Fruit fly (Drosophila melanogaster): ENCODE results near the gene Sgs5.
A peak's percentile ranks its signal among the peaks of the same experiment; 100 is the strongest.

Sgs5 gene

dm6 chr3R:17594086-17594485, 1.1 kb upstream of the Sgs5 start, which contains the start of gene Sgs5bis:
Sgs5bis (plus strand) TSS chr3R:17594386.
- TF ChIP-seq cnc (optimal IDR thresholded peaks at IDR 0.05) (no peak), Hr96 (GFP tag; optimal IDR thresholded peaks at IDR 0.05) (no peak), ovo (GFP tag; optimal IDR thresholded peaks at IDR 0.05) (no peak), pad (GFP tag; optimal IDR thresholded peaks at IDR 0.05) (no peak), CG33017 (tag; optimal IDR thresholded peaks at IDR 0.05) (no peak), toe (GFP tag; optimal IDR thresholded peaks at IDR 0.05) (no peak), cic (GFP tag; optimal IDR thresholded peaks at IDR 0.05) (no peak), Clk (GFP tag; optimal IDR thresholded peaks at IDR 0.05) (no peak), Mnt (GFP tag; optimal IDR thresholded peaks at IDR 0.05) (no peak), CG12768 (GFP tag; optimal IDR thresholded peaks at IDR 0.05) (no peak), bab1 (GFP tag; optimal IDR thresholded peaks at IDR 0.05) (no peak), Crg-1 (GFP tag; optimal IDR thresholded peaks at IDR 0.05) (no peak), tj (GFP tag; optimal IDR thresholded peaks at IDR 0.05) (no peak), CG7045 (GFP tag; optimal IDR thresholded peaks at IDR 0.05) (no peak)

dm6 chr3R:17596236-17596635, 1.1 kb downstream of the Sgs5 start, which contains the start of gene CG7606:
CG7606 (plus strand) TSS chr3R:17596536.
- no peak for TF ChIP-seq CG33017 (tag; optimal IDR thresholded peaks at IDR 0.05)
- TF ChIP-seq pad (GFP tag; optimal IDR thresholded peaks at IDR 0.05), result no peak
- no peak for TF ChIP-seq toe (GFP tag; optimal IDR thresholded peaks at IDR 0.05)
- TF ChIP-seq CG5204 (GFP tag; optimal IDR thresholded peaks at IDR 0.05), result no peak
- no peak for TF ChIP-seq Clk (GFP tag; optimal IDR thresholded peaks at IDR 0.05)
- no peak for TF ChIP-seq CG14711 (tag; optimal IDR thresholded peaks at IDR 0.05)

- TF ChIP-seq CG1620 (GFP tag; optimal IDR thresholded peaks at IDR 0.05), result no peak
- TF ChIP-seq CG7045 (GFP tag; optimal IDR thresholded peaks at IDR 0.05), result no peak
- TF ChIP-seq Hr96 (GFP tag; optimal IDR thresholded peaks at IDR 0.05), result no peak
- TF ChIP-seq cic (GFP tag; optimal IDR thresholded peaks at IDR 0.05), result no peak
- no peak for TF ChIP-seq Clk (GFP tag; optimal IDR thresholded peaks at IDR 0.05)
- no peak for TF ChIP-seq CG12768 (GFP tag; optimal IDR thresholded peaks at IDR 0.05)
- TF ChIP-seq bab1 (GFP tag; optimal IDR thresholded peaks at IDR 0.05), result no peak
- no peak for TF ChIP-seq CG33017 (tag; optimal IDR thresholded peaks at IDR 0.05)
- no peak for TF ChIP-seq tj (GFP tag; optimal IDR thresholded peaks at IDR 0.05)
- no peak for TF ChIP-seq toe (GFP tag; optimal IDR thresholded peaks at IDR 0.05)
- no peak for TF ChIP-seq CG11617 (GFP tag; optimal IDR thresholded peaks at IDR 0.05)
- TF ChIP-seq pad (GFP tag; optimal IDR thresholded peaks at IDR 0.05), result no peak
- no peak for TF ChIP-seq CG7101 (tag; optimal IDR thresholded peaks at IDR 0.05)
- TF ChIP-seq CG14711 (tag; optimal IDR thresholded peaks at IDR 0.05), result no peak
- no peak for TF ChIP-seq ovo (GFP tag; optimal IDR thresholded peaks at IDR 0.05)
- no peak for TF ChIP-seq kay (GFP tag; ENCODE audit: borderline replicate concordance)
- TF ChIP-seq Crg-1 (GFP tag; optimal IDR thresholded peaks at IDR 0.05), result no peak
- TF ChIP-seq Mnt (GFP tag; optimal IDR thresholded peaks at IDR 0.05), result no peak
- TF ChIP-seq cnc (optimal IDR thresholded peaks at IDR 0.05), result no peak
Measured at dm6 chr3R:17599695-17600094, 4.5 kb downstream of the Sgs5 start.

- TF ChIP-seq CG33017 (tag; optimal IDR thresholded peaks at IDR 0.05) (no peak), Hr96 (GFP tag; optimal IDR thresholded peaks at IDR 0.05) (no peak), cic (GFP tag; optimal IDR thresholded peaks at IDR 0.05) (no peak), bab1 (GFP tag; optimal IDR thresholded peaks at IDR 0.05) (no peak), ovo (GFP tag; optimal IDR thresholded peaks at IDR 0.05) (no peak), Mnt (GFP tag; optimal IDR thresholded peaks at IDR 0.05) (no peak), pad (GFP tag; optimal IDR thresholded peaks at IDR 0.05) (no peak), toe (GFP tag; optimal IDR thresholded peaks at IDR 0.05) (no peak), cnc (optimal IDR thresholded peaks at IDR 0.05) (no peak), Clk (GFP tag; optimal IDR thresholded peaks at IDR 0.05) (no peak), tj (GFP tag; optimal IDR thresholded peaks at IDR 0.05) (no peak), CG5204 (GFP tag; optimal IDR thresholded peaks at IDR 0.05) (no peak), CG7101 (tag; optimal IDR thresholded peaks at IDR 0.05) (no peak), kay (GFP tag; ENCODE audit: borderline replicate concordance) (no peak), CG7045 (GFP tag; optimal IDR thresholded peaks at IDR 0.05) (no peak)
Measured at dm6 chr3R:17601866-17602265, 6.7 kb downstream of the Sgs5 start.

dm6 chr3R:17602974-17603373, 7.8 kb downstream of the Sgs5 start:
- no peak for TF ChIP-seq CG5204 (GFP tag; optimal IDR thresholded peaks at IDR 0.05)
- TF ChIP-seq Mnt (GFP tag; optimal IDR thresholded peaks at IDR 0.05), result no peak
- no peak for TF ChIP-seq Clk (GFP tag; optimal IDR thresholded peaks at IDR 0.05)
- TF ChIP-seq pad (GFP tag; optimal IDR thresholded peaks at IDR 0.05), result no peak
- TF ChIP-seq cic (GFP tag; optimal IDR thresholded peaks at IDR 0.05), result no peak
- no peak for TF ChIP-seq kay (GFP tag; ENCODE audit: borderline replicate concordance)
- no peak for TF ChIP-seq CG14711 (tag; optimal IDR thresholded peaks at IDR 0.05)
- no peak for TF ChIP-seq CG7045 (GFP tag; optimal IDR thresholded peaks at IDR 0.05)
- TF ChIP-seq ovo (GFP tag; optimal IDR thresholded peaks at IDR 0.05), result no peak
- TF ChIP-seq Hr96 (GFP tag; optimal IDR thresholded peaks at IDR 0.05), result no peak
- TF ChIP-seq CG7101 (tag; optimal IDR thresholded peaks at IDR 0.05), result no peak
- TF ChIP-seq tj (GFP tag; optimal IDR thresholded peaks at IDR 0.05), result no peak
- no peak for TF ChIP-seq toe (GFP tag; optimal IDR thresholded peaks at IDR 0.05)
- no peak for TF ChIP-seq CG1620 (GFP tag; optimal IDR thresholded peaks at IDR 0.05)
- no peak for TF ChIP-seq bab1 (GFP tag; optimal IDR thresholded peaks at IDR 0.05)
- TF ChIP-seq CG33017 (tag; optimal IDR thresholded peaks at IDR 0.05), result no peak
- no peak for TF ChIP-seq Crg-1 (GFP tag; optimal IDR thresholded peaks at IDR 0.05)
- no peak for TF ChIP-seq CG12768 (GFP tag; optimal IDR thresholded peaks at IDR 0.05)
- TF ChIP-seq cnc (optimal IDR thresholded peaks at IDR 0.05), result no peak

dm6 chr3R:17603717-17604116, 8.6 kb downstream of the Sgs5 start:
- TF ChIP-seq Mnt (GFP tag; optimal IDR thresholded peaks at IDR 0.05) (peak; percentile 59), Crg-1 (GFP tag; optimal IDR thresholded peaks at IDR 0.05) (no peak), tj (GFP tag; optimal IDR thresholded peaks at IDR 0.05) (peak; percentile 6)
